Worm (Caenorhabditis elegans): ENCODE data around the gene W03A5.2.

W03A5.2 gene

ce11 chrIII:5450430-5450829 lies 44.6 kb downstream of the W03A5.2 start, which contains the start of gene paa-1:
Gene paa-1, plus strand, starts transcription at chrIII:5450730.
- TF ChIP-seq mdl-1 (tag; optimal IDR thresholded peaks at IDR 0.05) (no peak), nhr-23 (tag; optimal IDR thresholded peaks at IDR 0.05) (no peak), unc-62 (GFP tag; optimal IDR thresholded peaks at IDR 0.05) (no peak)

DNA sequence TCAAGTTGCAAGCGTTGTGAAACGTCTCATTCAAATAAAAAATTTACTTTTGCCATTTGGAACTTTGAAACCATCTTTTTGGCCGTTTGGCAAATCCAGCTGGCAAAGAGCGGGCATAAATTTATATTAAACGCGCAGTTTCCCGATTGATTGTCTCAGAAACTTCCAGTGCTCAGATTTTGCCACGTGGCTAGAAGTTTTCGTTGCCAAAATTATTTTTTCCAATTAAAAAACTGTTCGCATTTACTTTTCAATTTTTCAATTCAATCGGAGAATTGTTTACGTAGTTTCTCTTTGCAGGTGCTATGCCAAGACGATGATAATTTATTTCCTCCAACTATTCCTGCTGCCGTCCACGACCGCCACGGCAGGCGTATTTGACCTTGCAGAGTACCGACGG lies 47.5 kb downstream of the W03A5.2 start, which contains the start of gene F48E8.4:
TSS of gene F48E8.4 (plus strand) at position 301 of the 400 bp plus-strand sequence.
- TF ChIP-seq nhr-76 (tag; optimal IDR thresholded peaks at IDR 0.05) (no peak), nhr-25 (tag; optimal IDR thresholded peaks at IDR 0.05) (peak; percentile 13)

Measured in whole organism, L3 larva.